Fruit fly (Drosophila melanogaster) ovary, adult (tissue): ENCODE data around the gene Nin.

ENCODE experiments used
- CG17801 ChIP-seq: fragments of 200-800 bp; optimal IDR thresholded peaks from 2 replicates; lab custom pipeline; 2019; ENCODE audit warnings: missing biosample characterization, mild to moderate bottlenecking, missing genetic modification characterization, moderate library complexity; ENCODE audit not compliant: partially characterized antibody

Gene Nin

DNA sequence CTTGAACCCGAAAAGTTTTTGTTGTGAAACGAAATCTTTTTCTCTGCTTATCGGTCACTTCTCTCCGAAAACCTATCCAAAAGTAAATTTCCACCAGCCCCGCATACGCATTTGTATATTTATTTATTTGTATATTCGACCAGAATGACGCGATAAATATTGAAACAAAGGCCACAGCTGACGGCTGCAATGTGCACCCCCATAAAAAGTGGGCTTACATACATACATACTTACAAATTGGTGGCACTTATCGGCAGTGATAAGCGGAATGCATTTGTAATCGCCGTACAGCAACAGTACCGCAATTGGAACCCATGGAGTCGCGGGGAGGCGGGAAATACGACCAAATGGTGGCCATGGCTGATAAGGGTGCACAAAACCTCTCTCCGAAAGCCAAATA lies 12.8 kb upstream of the Nin start:
- TF ChIP-seq CG17801 (GFP tag; lab: Kevin White, UChicago), result no peak

DNA sequence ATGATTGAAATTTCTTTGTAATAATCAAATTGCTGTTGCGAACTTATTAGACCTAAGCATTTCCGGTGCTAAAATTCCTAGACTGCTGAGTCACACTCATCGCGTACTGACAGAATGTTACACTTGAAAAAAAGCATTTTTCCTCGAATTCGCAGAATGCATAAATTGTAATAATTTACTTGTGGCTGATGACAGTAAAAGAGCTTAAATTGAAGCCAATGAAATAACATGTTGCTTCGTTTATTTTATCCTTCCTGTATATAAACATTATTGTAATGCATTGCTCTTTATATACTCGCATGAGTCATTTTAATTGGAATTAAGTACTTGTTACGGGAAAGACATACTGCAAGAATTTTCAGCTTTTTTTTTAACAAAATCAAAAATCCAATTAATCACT lies 12.2 kb upstream of the Nin start:
- TF ChIP-seq CG17801 (GFP tag; lab: Kevin White, UChicago), result no peak

DNA sequence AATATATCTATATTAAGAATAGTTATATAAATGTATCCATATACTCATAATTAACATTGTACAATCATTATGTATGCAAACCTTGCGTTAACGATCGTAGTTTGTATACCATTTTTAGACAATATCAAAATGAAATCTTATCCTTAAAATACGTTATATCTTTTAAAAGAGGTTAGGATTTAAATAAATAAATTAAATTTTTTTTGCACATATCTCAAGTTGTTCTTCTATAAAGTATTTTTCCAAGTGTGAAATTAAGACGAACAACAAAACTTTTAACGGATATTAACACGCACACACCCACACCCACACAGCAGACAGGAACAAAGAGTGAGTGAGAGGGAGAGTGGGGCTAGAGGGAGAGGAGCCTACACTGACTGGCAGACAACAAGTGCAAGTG lies 11.6 kb upstream of the Nin start:
- no peak for TF ChIP-seq CG17801 (GFP tag; lab: Kevin White, UChicago)

DNA sequence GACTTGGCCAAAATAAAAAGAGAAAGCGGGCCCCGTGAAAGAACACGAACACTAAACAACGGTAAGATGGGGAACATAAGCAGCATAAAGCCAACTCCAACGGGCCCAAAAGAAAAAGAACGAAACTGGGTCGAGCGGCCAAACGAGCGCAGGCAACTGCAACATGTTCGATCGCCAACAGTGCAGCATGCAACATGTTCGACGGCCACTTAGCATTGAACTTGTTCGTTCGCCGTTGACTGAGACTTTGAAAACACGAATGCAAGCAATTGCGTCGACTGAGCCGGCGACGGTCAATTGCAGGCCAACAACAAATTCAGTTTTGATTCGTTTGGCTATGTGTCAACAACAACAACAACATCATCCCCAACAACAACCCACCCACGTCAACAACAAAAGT lies 10.4 kb upstream of the Nin start, which contains the start of gene vri:
Gene vri (plus strand): TSS at position 224 of the 400 bp plus-strand sequence.
- TF ChIP-seq CG17801 (GFP tag; lab: Kevin White, UChicago), result no peak

DNA sequence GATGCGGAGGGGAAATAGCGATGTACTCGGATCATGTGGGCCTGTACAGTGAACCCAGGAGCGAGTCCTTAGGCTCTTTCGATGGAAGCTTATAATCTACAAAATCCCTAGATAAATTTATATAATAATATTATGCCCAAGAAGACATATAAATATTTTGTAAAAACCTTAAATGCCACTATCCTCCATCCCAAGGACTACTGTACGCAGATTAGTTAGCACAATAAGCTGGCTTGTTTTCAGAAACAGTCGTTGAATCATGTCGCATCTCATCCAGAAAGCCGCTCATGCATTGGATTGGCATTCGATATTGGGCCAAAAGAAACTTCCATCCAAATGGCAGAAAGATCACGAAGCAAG lies 9.9 kb upstream of the Nin start:
- TF ChIP-seq CG17801 (GFP tag; lab: Kevin White, UChicago), result no peak

DNA sequence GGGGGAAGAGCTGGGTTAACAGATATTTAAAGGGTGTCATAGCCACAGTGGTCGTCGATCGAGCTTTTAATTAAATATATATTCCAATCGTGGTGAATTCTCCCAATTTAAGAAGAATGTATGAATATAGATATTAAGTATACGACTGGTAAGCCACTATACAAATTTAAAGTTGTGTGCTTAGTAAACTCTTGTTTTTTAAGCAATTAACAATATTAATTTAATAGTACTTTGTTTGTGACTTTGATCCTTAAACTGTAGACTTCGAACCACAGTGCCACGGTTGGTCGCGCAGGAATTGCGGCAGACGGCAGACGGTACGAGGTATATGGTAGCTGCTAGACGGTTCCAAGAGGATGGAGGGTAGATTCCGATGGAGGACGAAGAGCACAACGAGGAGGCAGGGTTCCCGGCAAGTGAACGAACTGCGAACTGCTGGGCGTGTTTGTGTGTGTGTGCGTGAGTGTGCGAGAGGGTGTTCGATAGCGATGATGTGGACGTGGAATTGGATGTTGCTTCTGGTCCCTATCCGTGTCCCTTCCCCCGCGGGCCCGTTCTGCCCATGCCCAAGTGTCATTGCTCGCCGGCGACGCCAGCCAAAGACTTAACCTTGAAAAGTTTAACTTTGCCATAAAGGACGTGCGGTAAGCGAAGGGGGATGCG lies 9.4 kb upstream of the Nin start:
- no peak for TF ChIP-seq CG17801 (GFP tag; lab: Kevin White, UChicago)

DNA sequence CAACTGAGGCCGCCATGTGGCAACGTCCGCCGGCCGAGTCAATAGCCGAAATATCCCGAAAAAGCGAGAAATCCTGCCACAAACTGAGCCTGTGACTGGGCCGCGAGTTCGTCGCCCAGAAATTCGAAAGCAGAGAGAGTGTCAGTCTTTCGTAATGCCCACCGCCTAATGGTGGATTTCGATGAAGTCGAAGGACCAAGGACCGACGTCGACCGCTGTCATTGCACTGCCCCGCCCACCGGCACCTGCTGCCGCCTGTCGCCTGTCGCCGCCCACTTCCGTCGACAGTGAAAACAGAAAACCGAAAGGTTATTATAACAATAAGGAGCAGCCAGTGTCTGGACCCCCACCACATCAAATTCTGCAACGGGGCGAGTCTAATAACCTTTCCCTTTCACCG lies 8.2 kb upstream of the Nin start:
- TF ChIP-seq CG17801 (GFP tag; lab: Kevin White, UChicago), result no peak

DNA sequence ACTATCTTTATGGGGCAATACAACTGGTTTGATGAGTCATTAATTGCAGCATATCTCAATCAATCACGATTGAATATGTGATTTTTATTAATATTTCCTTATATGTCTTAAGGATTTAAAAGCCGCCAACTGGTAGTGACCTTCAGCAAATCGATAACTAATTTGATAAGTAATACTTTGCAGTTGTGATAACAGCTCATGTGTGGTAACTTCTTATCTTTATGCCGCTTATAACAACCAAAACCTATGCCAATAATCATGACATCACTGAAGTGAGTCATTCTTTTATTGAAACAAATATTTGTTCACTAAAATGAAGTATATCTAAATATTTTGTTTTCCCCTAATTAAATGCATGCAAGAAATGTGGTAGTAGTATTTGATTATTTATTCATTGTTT lies 7.5 kb upstream of the Nin start:
- TF ChIP-seq CG17801 (GFP tag; lab: Kevin White, UChicago), result no peak

DNA sequence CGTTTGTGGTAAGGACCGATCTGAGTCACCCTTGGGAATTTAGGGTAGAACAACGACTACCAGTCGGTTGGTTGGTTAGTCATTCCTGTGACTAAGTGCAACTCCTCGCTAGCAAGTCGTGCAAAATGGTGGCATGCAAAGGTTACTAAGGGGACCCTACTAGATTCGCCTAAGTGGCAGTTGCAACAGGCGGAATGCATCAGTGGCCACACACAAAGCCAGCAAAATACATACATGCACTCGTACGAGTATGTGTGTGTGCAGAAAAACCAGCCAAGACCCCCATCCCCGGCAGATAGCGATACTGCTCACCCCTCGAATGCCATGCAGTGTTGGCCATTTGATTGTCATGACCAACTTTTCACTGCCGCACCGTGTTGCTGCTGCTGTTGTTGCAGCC lies 6.5 kb upstream of the Nin start:
- TF ChIP-seq CG17801 (GFP tag; lab: Kevin White, UChicago), result no peak

DNA sequence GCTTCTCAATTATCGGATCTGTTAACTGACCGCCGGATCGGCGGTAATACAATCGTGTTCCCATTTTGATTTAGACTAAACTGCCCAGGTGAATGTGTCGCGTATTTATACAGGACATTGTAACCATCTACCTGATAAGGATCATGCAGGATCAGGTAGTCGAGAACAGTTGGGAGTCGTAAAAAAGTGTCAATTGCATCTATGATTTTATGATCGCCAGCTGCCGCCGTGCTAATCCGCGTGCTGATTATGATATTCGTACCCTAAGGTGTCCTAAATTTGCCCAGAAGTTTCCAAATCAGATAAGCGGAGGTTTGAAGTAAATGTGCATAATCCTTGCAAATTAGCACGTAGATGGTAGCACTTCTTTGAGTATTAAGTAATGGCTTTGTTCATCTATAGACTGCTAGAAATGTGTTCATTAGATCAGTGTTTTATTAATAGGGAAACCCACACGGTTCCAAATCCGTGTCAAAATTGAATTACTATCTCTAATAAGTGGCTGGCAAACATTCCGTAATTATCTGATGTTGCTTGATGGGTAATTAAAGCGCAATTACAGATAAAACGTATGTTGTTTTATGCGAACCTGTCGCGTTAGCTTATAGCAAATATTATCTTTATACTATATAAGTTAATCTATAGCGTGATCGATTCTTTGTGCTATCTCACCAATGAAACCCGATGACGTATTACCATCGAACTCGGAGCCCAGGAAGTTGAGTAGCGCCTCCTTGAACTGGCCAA lies 913 bp downstream of the Nin start:
- no peak for TF ChIP-seq CG17801 (GFP tag; lab: Kevin White, UChicago)

DNA sequence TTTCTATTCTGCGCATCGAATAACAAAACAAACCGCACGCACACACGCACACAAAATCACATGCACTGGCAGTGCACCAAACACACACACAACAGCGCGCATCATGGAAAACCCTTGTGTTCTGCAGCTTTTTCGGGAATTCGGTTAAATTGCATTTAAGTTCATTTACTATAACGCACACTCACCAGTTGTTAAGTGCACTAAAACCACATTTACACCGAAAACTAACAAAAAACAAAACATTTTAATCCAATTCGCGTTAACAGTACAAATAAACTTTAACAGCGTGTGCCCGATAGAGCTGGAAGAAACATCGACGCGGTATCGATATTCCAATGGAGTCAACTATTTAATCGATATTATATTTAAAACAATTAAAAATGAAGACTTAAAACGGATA lies 7.3 kb downstream of the Nin start, which contains the start of gene tkv:
Gene tkv (minus strand): TSS at position 304 of the 400 bp plus-strand sequence.
- no peak for TF ChIP-seq CG17801 (GFP tag; lab: Kevin White, UChicago)

DNA sequence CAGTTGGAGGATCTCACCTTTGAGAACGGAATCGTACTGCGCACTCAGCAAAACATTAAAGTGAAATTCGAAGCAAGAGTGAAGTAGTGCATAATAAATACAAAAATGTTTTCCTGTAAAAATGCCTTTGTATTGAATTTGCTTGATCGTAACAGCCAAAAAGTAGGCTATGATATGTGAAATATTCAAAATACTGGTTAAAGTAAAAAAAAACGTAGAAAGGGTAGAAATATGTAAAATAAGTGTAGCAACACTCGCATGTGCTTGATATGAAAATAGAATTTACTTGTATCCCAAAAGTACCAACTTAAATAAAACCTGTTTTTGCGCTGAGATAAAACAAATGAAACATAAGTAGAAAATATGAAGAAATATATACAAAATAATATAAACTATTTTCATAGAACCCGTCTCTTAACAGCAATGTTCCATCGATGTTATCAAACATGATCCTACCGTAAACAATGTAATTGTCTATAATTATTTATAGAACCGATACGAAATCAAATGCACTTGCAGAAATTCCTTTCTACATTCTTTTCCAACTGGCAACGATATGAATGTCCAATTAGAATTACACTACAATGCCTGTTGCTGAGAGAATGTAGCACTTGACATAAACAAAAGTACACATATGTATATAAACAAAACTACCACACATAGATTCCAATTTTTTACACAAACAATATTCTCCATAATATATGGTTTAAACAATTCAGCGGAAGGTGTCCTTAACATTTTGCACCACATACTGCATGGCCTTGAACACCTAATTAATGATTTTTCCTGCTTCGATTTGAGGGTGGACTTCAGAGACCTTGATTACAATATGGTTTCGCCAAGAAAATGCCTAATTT lies 7.9 kb downstream of the Nin start:
- TF ChIP-seq CG17801 (GFP tag; lab: Kevin White, UChicago), result no peak

DNA sequence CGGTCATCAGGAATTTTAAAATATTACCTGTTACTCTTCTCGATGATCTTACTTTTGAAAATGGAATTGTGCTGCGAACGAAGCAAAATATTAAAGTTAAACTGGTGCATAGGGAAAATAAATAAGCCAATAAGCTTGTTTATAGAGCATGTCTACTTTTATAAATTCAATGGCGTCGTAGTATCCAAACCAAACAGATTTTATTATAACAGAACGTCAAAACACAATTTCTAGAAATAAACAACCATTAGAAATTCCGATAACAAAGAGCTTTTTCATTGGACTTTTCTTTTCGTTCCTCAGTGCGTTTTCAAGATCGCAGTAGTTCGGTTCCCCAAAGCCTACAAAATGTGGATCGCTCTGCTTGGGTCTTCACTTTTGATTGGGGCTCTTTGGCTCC lies 10.2 kb downstream of the Nin start, which contains the start of gene Cyp4ac3:
Gene Cyp4ac3 (plus strand): TSS at position 301 of the 400 bp plus-strand sequence.
- no peak for TF ChIP-seq CG17801 (GFP tag; lab: Kevin White, UChicago)

DNA sequence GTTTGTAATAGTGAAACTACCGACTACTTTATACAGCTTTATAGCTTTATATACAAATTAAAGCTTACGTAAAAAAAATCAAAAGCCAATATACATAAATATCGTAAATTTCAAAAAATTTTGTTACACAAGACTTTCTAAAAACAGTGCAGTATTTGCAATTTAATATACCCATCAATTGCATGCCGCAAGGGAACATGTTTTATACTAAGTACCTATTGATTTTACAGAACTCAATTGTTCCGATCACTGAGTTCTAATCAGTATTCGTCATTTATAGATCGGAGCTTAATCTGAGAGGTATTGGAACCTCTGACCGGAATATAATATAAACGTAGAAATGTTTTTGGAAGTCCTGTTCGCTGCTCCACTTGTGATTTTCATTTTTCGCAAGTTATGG lies 12.3 kb downstream of the Nin start, which contains the start of gene Cyp4ac2:
Gene Cyp4ac2 (plus strand): TSS at position 301 of the 400 bp plus-strand sequence.
- TF ChIP-seq CG17801 (GFP tag; lab: Kevin White, UChicago), result no peak

DNA sequence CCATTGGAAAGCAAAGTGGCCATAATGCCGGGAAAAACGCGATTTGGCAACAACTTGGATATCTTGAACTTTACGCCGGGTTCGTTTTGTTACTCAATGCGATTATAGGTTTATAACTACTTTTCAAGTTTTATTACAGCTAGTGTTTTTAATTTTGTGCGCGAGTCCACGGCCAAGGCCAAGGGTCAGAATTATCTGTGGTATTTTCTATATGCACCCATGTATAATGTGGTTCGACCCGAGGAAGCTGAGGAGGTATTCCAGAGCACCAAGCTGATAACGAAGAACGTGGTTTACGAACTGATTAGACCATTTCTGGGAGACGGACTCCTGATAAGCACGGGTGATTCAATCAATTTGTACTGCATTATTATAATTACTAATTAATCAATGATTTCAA lies 14.2 kb downstream of the Nin start:
- TF ChIP-seq CG17801 (GFP tag; lab: Kevin White, UChicago), result no peak
